Worm (Caenorhabditis elegans) whole organism, young adult: ENCODE results near the gene T26E4.3.

Experiments used
- B0035.1 ChIP-seq: sonication (generic microtip); optimal IDR thresholded peaks from 2 replicates; lab custom pipeline; 2016; ENCODE audit warnings: missing genetic modification characterization, mild to moderate bottlenecking, missing compliant biosample characterization, missing genotype, missing genetic modification reagents
- F22D6.2 ChIP-seq: sonication (generic microtip); optimal IDR thresholded peaks from 2 replicates; lab custom pipeline; 2016; ENCODE audit warnings: mild to moderate bottlenecking, missing genetic modification characterization, missing compliant biosample characterization
- F33H1.4 ChIP-seq: fragments of 200-800 bp; sonication (Bioruptor generic); IDR thresholded peaks from 2 replicates; pipeline ENCODE4 v1.3.6; 2022; ENCODE audit warnings: missing genetic modification reagents, missing genetic modification characterization, missing compliant biosample characterization
- F39B2.1 ChIP-seq: fragments of 200-800 bp; sonication (Bioruptor generic); IDR thresholded peaks from 2 replicates; pipeline ENCODE4 v1.3.6; 2022; ENCODE audit warnings: missing genetic modification reagents, missing genetic modification characterization, missing compliant biosample characterization
- F52B5.7 ChIP-seq: sonication (generic microtip); optimal IDR thresholded peaks from 2 replicates; lab custom pipeline; 2016; ENCODE audit warnings: mild to moderate bottlenecking, missing genetic modification characterization, missing compliant biosample characterization
- F57A8.1 ChIP-seq: fragments of 200-800 bp; sonication (Bioruptor generic); optimal IDR thresholded peaks from 2 replicates; lab custom pipeline; 2018; ENCODE audit warnings: mild to moderate bottlenecking, missing genetic modification characterization, moderate library complexity, missing compliant biosample characterization
- F57C9.4 ChIP-seq: sonication (generic microtip); optimal IDR thresholded peaks from 2 replicates; lab custom pipeline; 2017; ENCODE audit warnings: mild to moderate bottlenecking, missing genetic modification characterization, missing compliant biosample characterization
- T26A5.8 ChIP-seq: sonication (generic microtip); optimal IDR thresholded peaks from 2 replicates; lab custom pipeline; 2016; ENCODE audit warnings: missing genetic modification characterization, missing compliant biosample characterization
- Y53G8AR.9 ChIP-seq: fragments of 200-800 bp; sonication (Bioruptor generic); conservative IDR thresholded peaks from 2 replicates; pipeline ENCODE4 v1.3.6; 2022; ENCODE audit warnings: missing genetic modification reagents, missing genetic modification characterization, missing compliant biosample characterization
- Y67H2A.10 ChIP-seq: fragments of 200-800 bp; sonication (Bioruptor generic); conservative IDR thresholded peaks from 2 replicates; pipeline ENCODE4 v1.3.6; 2022; ENCODE audit warnings: missing genetic modification reagents, missing genetic modification characterization, missing compliant biosample characterization
- ZK185.1 ChIP-seq: sonication (generic microtip); optimal IDR thresholded peaks from 2 replicates; lab custom pipeline; 2016; ENCODE audit warnings: mild to moderate bottlenecking, missing genetic modification characterization, missing compliant biosample characterization; ENCODE audit not compliant: poor library complexity, severe bottlenecking
- atf-7 ChIP-seq: sonication (generic microtip); optimal IDR thresholded peaks from 2 replicates; lab custom pipeline; 2017; ENCODE audit warnings: mild to moderate bottlenecking, missing genetic modification characterization, missing compliant biosample characterization
- attf-3 ChIP-seq: fragments of 200-800 bp; sonication (Bioruptor generic); conservative IDR thresholded peaks from 2 replicates; pipeline ENCODE4 v1.3.6; 2022; ENCODE audit warnings: missing genetic modification reagents, missing genetic modification characterization, missing compliant biosample characterization
- attf-5 ChIP-seq: fragments of 200-800 bp; sonication (Bioruptor generic); optimal IDR thresholded peaks from 2 replicates; lab custom pipeline; 2018; ENCODE audit warnings: mild to moderate bottlenecking, missing genetic modification characterization, missing compliant biosample characterization
- attf-6 ChIP-seq: fragments of 200-800 bp; sonication (Bioruptor generic); IDR thresholded peaks from 2 replicates; pipeline ENCODE4 v1.3.6; 2022; ENCODE audit warnings: missing genetic modification reagents, missing genetic modification characterization, missing compliant biosample characterization
- cebp-1 ChIP-seq, 2 experiments: fragments of 200-800 bp in 1 of 2; sonication (Bioruptor generic) in 1 of 2; sonication (generic microtip) in 1 of 2; IDR thresholded peaks in 1 of 2; optimal IDR thresholded peaks in 1 of 2; 2 replicates each; pipeline versions ENCODE4 v1.3.6 to Lab custom; 2017 to 2022; ENCODE audit warnings: missing compliant biosample characterization in 2 of 2, missing genetic modification characterization in 2 of 2, mild to moderate bottlenecking in 1 of 2, missing genetic modification reagents in 1 of 2, moderate library complexity in 1 of 2
- ceh-100 ChIP-seq: fragments of 200-800 bp; sonication (Bioruptor generic); IDR thresholded peaks from 2 replicates; pipeline ENCODE4 v1.3.6; 2022; ENCODE audit warnings: missing genetic modification reagents, missing genetic modification characterization, missing compliant biosample characterization
- ceh-27 ChIP-seq: fragments of 200-800 bp; sonication (Bioruptor generic); optimal IDR thresholded peaks from 2 replicates; lab custom pipeline; 2018; ENCODE audit warnings: mild to moderate bottlenecking, missing genetic modification characterization, moderate library complexity, missing compliant biosample characterization
- ceh-58 ChIP-seq: fragments of 200-800 bp; sonication (Bioruptor generic); IDR thresholded peaks from 2 replicates; pipeline ENCODE4 v1.3.6; 2022; ENCODE audit warnings: missing genetic modification characterization, missing compliant biosample characterization
- ceh-79 ChIP-seq: sonication (generic microtip); optimal IDR thresholded peaks from 2 replicates; lab custom pipeline; 2017; ENCODE audit warnings: mild to moderate bottlenecking, missing genetic modification characterization, missing compliant biosample characterization
- dox-1 ChIP-seq: fragments of 200-800 bp; sonication (Bioruptor generic); IDR thresholded peaks from 2 replicates; pipeline ENCODE4 v1.3.6; 2022; ENCODE audit warnings: missing genetic modification reagents, missing genetic modification characterization, missing compliant biosample characterization
- efl-1 ChIP-seq: fragments of 150-350 bp; optimal IDR thresholded peaks from 2 replicates; lab custom pipeline; 2014; ENCODE audit warnings: missing biosample characterization, missing genetic modification reagents, missing genetic modification characterization
- egl-44 ChIP-seq: fragments of 200-800 bp; sonication (Bioruptor generic); IDR thresholded peaks from 2 replicates; pipeline ENCODE4 v1.3.6; 2022; ENCODE audit warnings: missing genetic modification reagents, missing genetic modification characterization, missing compliant biosample characterization
- ekl-4 ChIP-seq: fragments of 200-800 bp; sonication (Bioruptor generic); IDR thresholded peaks from 2 replicates; pipeline ENCODE4 v1.3.6; 2022; ENCODE audit warnings: missing genetic modification reagents, missing genetic modification characterization, missing compliant biosample characterization
- hmg-1.2 ChIP-seq: fragments of 200-800 bp; sonication (Bioruptor generic); IDR thresholded peaks from 2 replicates; pipeline ENCODE4 v1.3.6; 2022; ENCODE audit warnings: missing genetic modification reagents, missing genetic modification characterization, missing compliant biosample characterization
- hrde-1 ChIP-seq: sonication (generic microtip); optimal IDR thresholded peaks from 2 replicates; lab custom pipeline; 2016; ENCODE audit warnings: missing genetic modification characterization, mild to moderate bottlenecking, missing compliant biosample characterization, moderate library complexity, missing genotype, missing genetic modification reagents, borderline replicate concordance
- lag-1 ChIP-seq: fragments of 200-800 bp; sonication (Bioruptor generic); IDR thresholded peaks from 2 replicates; pipeline ENCODE4 v1.3.6; 2022; ENCODE audit warnings: missing genetic modification reagents, missing genetic modification characterization, missing compliant biosample characterization
- let-607 ChIP-seq, 2 experiments: fragments of 200-800 bp in 1 of 2; sonication (Bioruptor generic) in 1 of 2; sonication (generic microtip) in 1 of 2; optimal IDR thresholded peaks; 2 replicates each; lab custom pipeline; 2016 to 2018; ENCODE audit warnings: mild to moderate bottlenecking in 2 of 2, missing compliant biosample characterization in 2 of 2, missing genetic modification characterization in 2 of 2, moderate library complexity in 2 of 2, missing genotype in 1 of 2
- lin-40 ChIP-seq: sonication (generic microtip); optimal IDR thresholded peaks from 2 replicates; lab custom pipeline; 2016; ENCODE audit warnings: missing genetic modification characterization, mild to moderate bottlenecking, missing compliant biosample characterization, missing genotype, missing genetic modification reagents
- madf-10 ChIP-seq: sonication (generic microtip); optimal IDR thresholded peaks from 2 replicates; lab custom pipeline; 2016; ENCODE audit warnings: mild to moderate bottlenecking, missing genetic modification characterization, missing compliant biosample characterization
- madf-6 ChIP-seq: fragments of 200-800 bp; sonication (Bioruptor generic); IDR thresholded peaks from 2 replicates; pipeline ENCODE4 v1.3.6; 2022; ENCODE audit warnings: missing genetic modification reagents, missing genetic modification characterization, missing compliant biosample characterization
- madf-8 ChIP-seq: fragments of 200-800 bp; sonication (Bioruptor generic); conservative IDR thresholded peaks from 2 replicates; pipeline ENCODE4 v1.3.6; 2022; ENCODE audit warnings: missing genetic modification reagents, missing genetic modification characterization, missing compliant biosample characterization
- mel-28 ChIP-seq: sonication (generic microtip); optimal IDR thresholded peaks from 2 replicates; lab custom pipeline; 2016; ENCODE audit warnings: borderline replicate concordance, mild to moderate bottlenecking, missing genetic modification characterization, missing compliant biosample characterization
- nfyb-1 ChIP-seq: fragments of 200-800 bp; sonication (Bioruptor generic); IDR thresholded peaks from 2 replicates; pipeline ENCODE4 v1.3.6; 2022; ENCODE audit warnings: missing genetic modification reagents, missing genetic modification characterization, missing compliant biosample characterization
- nhr-120 ChIP-seq: fragments of 200-800 bp; sonication (Bioruptor generic); IDR thresholded peaks from 2 replicates; pipeline ENCODE4 v1.3.6; 2022; ENCODE audit warnings: missing genetic modification characterization, missing compliant biosample characterization
- pbrm-1 ChIP-seq: fragments of 200-800 bp; sonication (Bioruptor generic); IDR thresholded peaks from 2 replicates; pipeline ENCODE4 v1.3.6; 2022; ENCODE audit warnings: missing genetic modification reagents, missing genetic modification characterization, missing compliant biosample characterization
- sea-2 ChIP-seq: fragments of 200-800 bp; sonication (Bioruptor generic); IDR thresholded peaks from 2 replicates; pipeline ENCODE4 v1.3.6; 2022; ENCODE audit warnings: missing genetic modification characterization, missing compliant biosample characterization
- snpc-4 ChIP-seq, 5 experiments: fragments of 150-350 bp in 1 of 5; sonication (generic microtip) in 4 of 5; optimal IDR thresholded peaks; 2 replicates each; lab custom pipeline; 2014 to 2018; ENCODE audit warnings: missing genetic modification characterization in 5 of 5, missing biosample characterization in 3 of 5, antibody characterized with exemption in 2 of 5, mild to moderate bottlenecking in 2 of 5, missing compliant biosample characterization in 2 of 5, missing genotype in 2 of 5, moderate library complexity in 2 of 5, missing genetic modification reagents in 1 of 5
- tlf-1 ChIP-seq: fragments of 200-800 bp; sonication (Bioruptor generic); optimal IDR thresholded peaks from 2 replicates; lab custom pipeline; 2018; ENCODE audit warnings: mild to moderate bottlenecking, missing genetic modification characterization, missing compliant biosample characterization
- unc-62 ChIP-seq: fragments of 150-350 bp; optimal IDR thresholded peaks from 2 replicates; lab custom pipeline; 2014; ENCODE audit warnings: missing biosample characterization, missing genetic modification reagents, missing genetic modification characterization
- xnd-1 ChIP-seq: sonication (generic microtip); optimal IDR thresholded peaks from 2 replicates; lab custom pipeline; 2016; ENCODE audit warnings: missing genotype, missing genetic modification reagents, missing genetic modification characterization, missing compliant biosample characterization
- zim-3 ChIP-seq: sonication (generic microtip); optimal IDR thresholded peaks from 2 replicates; lab custom pipeline; 2017; ENCODE audit warnings: mild to moderate bottlenecking, missing genetic modification characterization, moderate library complexity, missing compliant biosample characterization
- ztf-22 ChIP-seq: fragments of 200-800 bp; sonication (Bioruptor generic); optimal IDR thresholded peaks from 2 replicates; lab custom pipeline; 2018; ENCODE audit warnings: mild to moderate bottlenecking, missing genetic modification characterization, moderate library complexity, missing compliant biosample characterization
- ztf-28 ChIP-seq: fragments of 200-800 bp; sonication (Bioruptor generic); IDR thresholded peaks from 2 replicates; pipeline ENCODE4 v1.3.6; 2022; ENCODE audit warnings: missing genetic modification reagents, missing genetic modification characterization, missing compliant biosample characterization

The T26E4.3 gene

ce11 chrV:15758449-15758848 is 24.1 kb upstream of the T26E4.3 start, which contains the start of gene str-9:
Gene str-9 (plus strand): TSS chrV:15758749.
- TF ChIP-seq madf-10 (tag; lab: Kevin White, UChicago) (no peak), sea-2 (GFP tag; lab: Robert Waterston, UW) (no peak), ZK185.1 (tag; lab: Kevin White, UChicago) (no peak), unc-62 (GFP tag; lab: Kevin White, UChicago) (no peak), ceh-27 (no peak), F57A8.1 (GFP tag; lab: Kevin White, UChicago) (no peak), T26A5.8 (tag; lab: Kevin White, UChicago) (no peak)
- TF ChIP-seq, all 124 proteins: peak for 0

- TF ChIP-seq Y67H2A.10 (no peak), attf-5 (peak; percentile 50), hmg-1.2 (peak; percentile 57), snpc-4 (GFP tag; optimal IDR thresholded peaks at IDR 0.05; lab: Kevin White, UChicago) (peak; percentile 36), snpc-4 (tag; optimal IDR thresholded peaks at IDR 0.05; lab: Kevin White, UChicago) (peak; percentile 70 to 86 (median 81)), madf-6 (GFP tag; lab: Robert Waterston, UW) (peak; percentile 85), F33H1.4 (GFP tag; lab: Robert Waterston, UW) (peak; percentile 68), efl-1 (GFP tag; lab: Kevin White, UChicago) (peak; percentile 90), tlf-1 (GFP tag; lab: Kevin White, UChicago) (peak; percentile 88), F57C9.4 (tag; lab: Kevin White, UChicago) (no peak), zim-3 (no peak), ekl-4 (GFP tag; lab: Robert Waterston, UW) (peak; percentile 82), F39B2.1 (GFP tag; lab: Robert Waterston, UW) (0 out of 2 replicates have a peak, but pooled peaks have one; percentile 45), egl-44 (GFP tag; lab: Robert Waterston, UW) (no peak), F52B5.7 (tag; lab: Kevin White, UChicago) (no peak), ceh-79 (tag; lab: Kevin White, UChicago) (no peak), let-607 (tag; optimal IDR thresholded peaks at IDR 0.05; lab: Kevin White, UChicago) (peak in 1 of 2 experiments; percentile 71), nhr-120 (GFP tag; lab: Robert Waterston, UW) (no peak), B0035.1 (tag; lab: Kevin White, UChicago) (no peak), hrde-1 (tag; lab: Kevin White, UChicago) (no peak), dox-1 (GFP tag; lab: Robert Waterston, UW) (peak; percentile 93), cebp-1 (GFP tag; IDR thresholded peaks at IDR 0.05; lab: Robert Waterston, UW) (no peak), cebp-1 (tag; optimal IDR thresholded peaks at IDR 0.05; lab: Kevin White, UChicago) (peak; percentile 81), ZK185.1 (tag; lab: Kevin White, UChicago) (peak; percentile 75), atf-7 (tag; lab: Kevin White, UChicago) (peak; percentile 55), madf-10 (tag; lab: Kevin White, UChicago) (peak; percentile 38), pbrm-1 (peak; percentile 92), ztf-28 (GFP tag; lab: Robert Waterston, UW) (no peak), ztf-22 (no peak), F22D6.2 (tag; lab: Kevin White, UChicago) (peak; percentile 12), attf-3 (GFP tag; lab: Robert Waterston, UW) (peak; percentile 70), lin-40 (tag; lab: Kevin White, UChicago) (peak; percentile 93), ceh-100 (GFP tag; lab: Robert Waterston, UW) (peak; percentile 86), xnd-1 (tag; lab: Kevin White, UChicago) (peak; percentile 56), unc-62 (GFP tag; lab: Kevin White, UChicago) (no peak), nfyb-1 (GFP tag; lab: Robert Waterston, UW) (peak; percentile 92), mel-28 (tag; lab: Kevin White, UChicago) (no peak), lag-1 (GFP tag; lab: Robert Waterston, UW) (no peak), ceh-58 (GFP tag; lab: Robert Waterston, UW) (no peak), attf-6 (GFP tag; lab: Robert Waterston, UW) (peak; percentile 84), Y53G8AR.9 (GFP tag; lab: Robert Waterston, UW) (peak; percentile 91), madf-8 (GFP tag; lab: Robert Waterston, UW) (peak; percentile 62)
Measured at ce11 chrV:15766122-15766594, 16.4 kb upstream of the T26E4.3 start, which contains the start of the genes haf-3 and F57A10.2. Gene haf-3 (minus strand): TSS chrV:15766172. Gene F57A10.2 (plus strand): TSS chrV:15766575.
